Worm (Caenorhabditis elegans): Measurements from ENCODE around the gene ugt-18.

- TF ChIP-seq unc-62 (GFP tag; optimal IDR thresholded peaks at IDR 0.05) (no peak), nhr-43 (tag; optimal IDR thresholded peaks at IDR 0.05; ENCODE audit: poor library complexity, severe bottlenecking) (no peak), pqm-1 (tag; optimal IDR thresholded peaks at IDR 0.05) (no peak), aly-2 (tag; optimal IDR thresholded peaks at IDR 0.05) (no peak), pha-4 (tag; optimal IDR thresholded peaks at IDR 0.05) (peak; percentile 49), elt-1 (tag; optimal IDR thresholded peaks at IDR 0.05) (no peak), ztf-11 (tag; optimal IDR thresholded peaks at IDR 0.05) (no peak), egl-27 (tag; optimal IDR thresholded peaks at IDR 0.05) (no peak), elt-3 (tag; optimal IDR thresholded peaks at IDR 0.05) (no peak)
Observed at ce11 chrV:12867997-12868396, 47.9 kb downstream of the ugt-18 start, which contains the start of gene nspg-1.
